Fruit fly (Drosophila melanogaster): ENCODE data around the gene daed.
A peak's percentile ranks its signal among the peaks of the same experiment; 100 is the strongest.

daed gene

DNA sequence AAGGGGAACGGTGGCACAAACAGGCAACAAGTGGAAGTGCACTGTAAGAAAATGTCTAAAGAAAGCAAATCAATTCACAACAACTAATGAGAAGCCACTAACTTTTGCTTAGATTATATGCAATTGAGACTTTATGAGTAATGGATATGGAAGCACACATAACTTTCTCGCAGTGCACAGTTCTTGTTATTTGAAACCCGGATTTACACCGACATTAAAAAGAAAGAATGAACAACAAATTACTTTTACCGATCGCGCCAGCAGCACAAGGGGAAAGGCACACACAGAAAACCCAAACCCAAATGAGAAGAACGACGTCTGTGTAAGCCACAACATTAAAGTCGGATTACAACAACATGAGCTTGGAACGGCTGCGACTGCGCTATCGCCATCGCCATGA lies 27.0 kb downstream of the daed start (continued):
- TF ChIP-seq MESR4 (GFP tag; optimal IDR thresholded peaks at IDR 0.05): no peak
- no peak for TF ChIP-seq hbn (GFP tag; IDR thresholded peaks at IDR 0.05; ENCODE audit: partially characterized antibody)
- peak; percentile 66 for TF ChIP-seq CG33213 (GFP tag; optimal IDR thresholded peaks at IDR 0.05)
- no peak for TF ChIP-seq Vsx1 (GFP tag; optimal IDR thresholded peaks at IDR 0.05)
- TF ChIP-seq CG4282 (GFP tag; optimal IDR thresholded peaks at IDR 0.05): peak; percentile 31
- no peak for TF ChIP-seq CG43689 (GFP tag; IDR thresholded peaks at IDR 0.05)
- TF ChIP-seq Hr51 (GFP tag; optimal IDR thresholded peaks at IDR 0.05): peak in 1 of 2 experiments; percentile 27
- peak; percentile 13 for TF ChIP-seq ems (GFP tag; optimal IDR thresholded peaks at IDR 0.05)
- no peak for TF ChIP-seq CTCF (GFP tag; optimal IDR thresholded peaks at IDR 0.05)
- peak; percentile 59 for TF ChIP-seq slp2 (GFP tag; optimal IDR thresholded peaks at IDR 0.05)
- peak; percentile 78 for TF ChIP-seq CG6689 (GFP tag; IDR thresholded peaks at IDR 0.05)
- TF ChIP-seq Neu2 (GFP tag; optimal IDR thresholded peaks at IDR 0.05; ENCODE audit: borderline replicate concordance): no peak
- no peak for TF ChIP-seq cg (GFP tag; optimal IDR thresholded peaks at IDR 0.05)
- TF ChIP-seq CG3065 (GFP tag; optimal IDR thresholded peaks at IDR 0.05): peak; percentile 62
- no peak for TF ChIP-seq ap (GFP tag; IDR thresholded peaks at IDR 0.05)
- TF ChIP-seq nmo (GFP tag; optimal IDR thresholded peaks at IDR 0.05): peak; percentile 80
- no peak for TF ChIP-seq CG3838 (GFP tag; optimal IDR thresholded peaks at IDR 0.05)
- TF ChIP-seq Hey (tag; optimal IDR thresholded peaks at IDR 0.05): no peak
- no peak for TF ChIP-seq Aef1 (GFP tag; IDR thresholded peaks at IDR 0.05)
- TF ChIP-seq jigr1 (GFP tag; IDR thresholded peaks at IDR 0.05): no peak
- TF ChIP-seq aop (GFP tag; IDR thresholded peaks at IDR 0.05): peak; percentile 53; the same call in 1 of the 2 replicates
- peak; percentile 36 for TF ChIP-seq PHDP (tag; optimal IDR thresholded peaks at IDR 0.05)
- TF ChIP-seq prd (optimal IDR thresholded peaks at IDR 0.05): no peak
- TF ChIP-seq prd (GFP tag; IDR thresholded peaks at IDR 0.05): peak; percentile 82
- peak; percentile 64 for TF ChIP-seq MTF-1 (GFP tag; optimal IDR thresholded peaks at IDR 0.05; ENCODE audit: borderline replicate concordance)
- TF ChIP-seq toy (GFP tag; IDR thresholded peaks at IDR 0.05): no peak
- peak; percentile 88 for TF ChIP-seq CG17829 (tag; optimal IDR thresholded peaks at IDR 0.05)
- TF ChIP-seq Rx (GFP tag; IDR thresholded peaks at IDR 0.05): peak; percentile 39; the same call in 1 of the 2 replicates
- no peak for TF ChIP-seq CG8478 (optimal IDR thresholded peaks at IDR 0.05)
- TF ChIP-seq ara (GFP tag; IDR thresholded peaks at IDR 0.05): peak; percentile 83
- peak; percentile 53 for TF ChIP-seq Mad (GFP tag; optimal IDR thresholded peaks at IDR 0.05)
- TF ChIP-seq ash1 (GFP tag; optimal IDR thresholded peaks at IDR 0.05): no peak
- TF ChIP-seq CG6254 (GFP tag; optimal IDR thresholded peaks at IDR 0.05): peak; percentile 72
- TF ChIP-seq CG2875 (GFP tag; optimal IDR thresholded peaks at IDR 0.05): peak; percentile 64
- TF ChIP-seq ranshi (GFP tag; IDR thresholded peaks at IDR 0.05): peak; percentile 73; the same call in 1 of the 2 replicates
- no peak for TF ChIP-seq CG14014 (GFP tag; IDR thresholded peaks at IDR 0.05)
- TF ChIP-seq HLH54F (GFP tag; optimal IDR thresholded peaks at IDR 0.05): no peak
- TF ChIP-seq CG3995 (GFP tag; optimal IDR thresholded peaks at IDR 0.05): no peak
- TF ChIP-seq CG11456 (GFP tag; IDR thresholded peaks at IDR 0.05): no peak
- no peak for TF ChIP-seq D (optimal IDR thresholded peaks at IDR 0.05)
- TF ChIP-seq D (GFP tag; optimal IDR thresholded peaks at IDR 0.05): peak; percentile 87
- TF ChIP-seq CG9797 (GFP tag; optimal IDR thresholded peaks at IDR 0.05): no peak
- peak; percentile 14 for TF ChIP-seq tup (GFP tag; optimal IDR thresholded peaks at IDR 0.05)
- no peak for TF ChIP-seq CG14965 (GFP tag; optimal IDR thresholded peaks at IDR 0.05; ENCODE audit: borderline replicate concordance)
- peak; percentile 50 for TF ChIP-seq CG1233 (GFP tag; optimal IDR thresholded peaks at IDR 0.05)
- TF ChIP-seq CG18476 (GFP tag; optimal IDR thresholded peaks at IDR 0.05): peak; percentile 40
- TF ChIP-seq Xrp1 (GFP tag; IDR thresholded peaks at IDR 0.05): peak; percentile 90
- TF ChIP-seq scrt (GFP tag; optimal IDR thresholded peaks at IDR 0.05): peak; percentile 23
- TF ChIP-seq vvl (GFP tag; IDR thresholded peaks at IDR 0.05): peak; percentile 66
- TF ChIP-seq gsb (GFP tag; IDR thresholded peaks at IDR 0.05): no peak
- TF ChIP-seq CHES-1-like (GFP tag; optimal IDR thresholded peaks at IDR 0.05): no peak
- TF ChIP-seq jing (GFP tag; optimal IDR thresholded peaks at IDR 0.05): peak; percentile 40
- TF ChIP-seq fd3F (GFP tag; optimal IDR thresholded peaks at IDR 0.05): no peak
